Worm (Caenorhabditis elegans): Measurements from ENCODE around the gene B0564.2.
A peak's percentile ranks its signal among the peaks of the same experiment; 100 is the strongest.

Gene B0564.2

ce11 chrIV:13107359-13107758, at the start of gene B0564.2:
B0564.2 (plus strand) TSS chrIV:13107659.
- TF ChIP-seq nhr-10 (tag; optimal IDR thresholded peaks at IDR 0.05) (no peak), nhr-25 (tag; optimal IDR thresholded peaks at IDR 0.05; ENCODE audit: borderline replicate concordance, insufficient read depth) (no peak), hif-1 (tag; optimal IDR thresholded peaks at IDR 0.05) (no peak), ctbp-1 (GFP tag; IDR thresholded peaks at IDR 0.05) (no peak), hlh-11 (tag; optimal IDR thresholded peaks at IDR 0.05) (no peak), nhr-102 (tag; optimal IDR thresholded peaks at IDR 0.05) (no peak), unc-130 (GFP tag; optimal IDR thresholded peaks at IDR 0.05) (no peak), daf-12 (tag; optimal IDR thresholded peaks at IDR 0.05) (no peak)

ce11 chrIV:13059284-13059683, 48.2 kb upstream of the B0564.2 start, which contains the start of gene scl-3:
scl-3 (plus strand) TSS chrIV:13059584.
- TF ChIP-seq dmd-9 (GFP tag; IDR thresholded peaks at IDR 0.05) (no peak), F26F4.8 (GFP tag; conservative IDR thresholded peaks at IDR 0.05) (no peak), saeg-2 (GFP tag; IDR thresholded peaks at IDR 0.05) (no peak), aha-1 (tag) (peak; percentile 20)

ce11 chrIV:13063714-13064113, 43.7 kb upstream of the B0564.2 start, which contains the start of gene scl-5:
scl-5 (plus strand) TSS chrIV:13064014.
- TF ChIP-seq Y48G9A.11 (GFP tag; IDR thresholded peaks at IDR 0.05) (no peak), mxl-2 (GFP tag; conservative IDR thresholded peaks at IDR 0.05) (no peak), dmd-8 (GFP tag; IDR thresholded peaks at IDR 0.05) (no peak), ctbp-1 (GFP tag; IDR thresholded peaks at IDR 0.05) (no peak), ceh-32 (tag; optimal IDR thresholded peaks at IDR 0.05; ENCODE audit: poor library complexity) (no peak), Y5F2A.4 (GFP tag; optimal IDR thresholded peaks at IDR 0.05) (no peak), vab-7 (GFP tag; IDR thresholded peaks at IDR 0.05) (no peak), T26A8.4 (GFP tag; IDR thresholded peaks at IDR 0.05) (no peak), lin-15B (tag; optimal IDR thresholded peaks at IDR 0.05) (no peak), aly-2 (tag; optimal IDR thresholded peaks at IDR 0.05) (no peak), snpc-4 (tag; optimal IDR thresholded peaks at IDR 0.05) (no peak), lin-1 (GFP tag; IDR thresholded peaks at IDR 0.05) (no peak), cey-2 (tag; optimal IDR thresholded peaks at IDR 0.05; ENCODE audit: borderline replicate concordance, insufficient read depth) (no peak), nhr-41 (GFP tag; IDR thresholded peaks at IDR 0.05) (no peak), lim-7 (GFP tag; IDR thresholded peaks at IDR 0.05) (no peak), D1046.2 (GFP tag; IDR thresholded peaks at IDR 0.05) (no peak)

- TF ChIP-seq nhr-77 (tag; optimal IDR thresholded peaks at IDR 0.05) (no peak), nhr-6 (tag; optimal IDR thresholded peaks at IDR 0.05) (no peak), ceh-28 (tag; optimal IDR thresholded peaks at IDR 0.05) (no peak), aha-1 (tag) (peak; percentile 80), pqm-1 (tag; optimal IDR thresholded peaks at IDR 0.05) (no peak), zag-1 (tag; optimal IDR thresholded peaks at IDR 0.05) (no peak), lin-39 (tag; optimal IDR thresholded peaks at IDR 0.05) (no peak), zfp-3 (GFP tag; conservative IDR thresholded peaks at IDR 0.05) (no peak), set-16 (GFP tag; IDR thresholded peaks at IDR 0.05) (peak; percentile 68; the same call in 1 of the 2 replicates), nhr-11 (tag; optimal IDR thresholded peaks at IDR 0.05) (no peak), T20F7.1 (GFP tag; optimal IDR thresholded peaks at IDR 0.05) (no peak), nhr-237 (tag; optimal IDR thresholded peaks at IDR 0.05) (no peak), egl-43 (GFP tag; IDR thresholded peaks at IDR 0.05) (0 out of 2 replicates have a peak, but pooled peaks have one; percentile 36)
Measured at ce11 chrIV:13066044-13066443, 41.4 kb upstream of the B0564.2 start.
